Worm (Caenorhabditis elegans) whole organism, late embryonic: ENCODE measurements around the gene npl-4.1.

Experiments
- C38D4.7 ChIP-seq: fragments of 200-800 bp; sonication (Bioruptor generic); optimal IDR thresholded peaks from 2 replicates; lab custom pipeline; 2018; ENCODE audit warnings: mild to moderate bottlenecking, missing genetic modification characterization, moderate library complexity, missing compliant biosample characterization
- K02D7.2 ChIP-seq: sonication (generic microtip); optimal IDR thresholded peaks from 2 replicates; lab custom pipeline; 2017; ENCODE audit warnings: mild to moderate bottlenecking, missing genetic modification characterization, missing compliant biosample characterization
- ama-1 ChIP-seq: fragments of 150-350 bp; optimal IDR thresholded peaks from 2 replicates; lab custom pipeline; 2014
- ceh-18 ChIP-seq: sonication (generic microtip); optimal IDR thresholded peaks from 2 replicates; lab custom pipeline; 2016; ENCODE audit warnings: missing genetic modification characterization, missing compliant biosample characterization
- ceh-19 ChIP-seq: fragments of 200-800 bp; sonication (Bioruptor generic); optimal IDR thresholded peaks from 2 replicates; lab custom pipeline; 2018; ENCODE audit warnings: mild to moderate bottlenecking, missing genetic modification characterization, missing compliant biosample characterization
- ceh-22 ChIP-seq: sonication (generic microtip); optimal IDR thresholded peaks from 2 replicates; lab custom pipeline; 2017; ENCODE audit warnings: missing biosample characterization, missing genetic modification characterization
- ceh-31 ChIP-seq: sonication (generic microtip); optimal IDR thresholded peaks from 2 replicates; lab custom pipeline; 2016; ENCODE audit warnings: missing genetic modification characterization, missing compliant biosample characterization
- ceh-48 ChIP-seq: sonication (generic microtip); optimal IDR thresholded peaks from 2 replicates; lab custom pipeline; 2016; ENCODE audit warnings: missing genetic modification characterization, inconsistent platforms, missing compliant biosample characterization
- ceh-9 ChIP-seq: sonication (generic microtip); optimal IDR thresholded peaks from 2 replicates; lab custom pipeline; 2016; ENCODE audit warnings: mild to moderate bottlenecking, missing genetic modification characterization, inconsistent platforms, missing compliant biosample characterization
- che-1 ChIP-seq: sonication (generic microtip); optimal IDR thresholded peaks from 2 replicates; lab custom pipeline; 2016; ENCODE audit warnings: mild to moderate bottlenecking, missing genetic modification characterization, missing compliant biosample characterization
- dmd-4 ChIP-seq: sonication (generic microtip); optimal IDR thresholded peaks from 2 replicates; lab custom pipeline; 2016; ENCODE audit warnings: borderline replicate concordance, missing genetic modification characterization, missing compliant biosample characterization
- elt-2 ChIP-seq: sonication (generic microtip); optimal IDR thresholded peaks from 2 replicates; lab custom pipeline; 2016; ENCODE audit warnings: missing genetic modification reagents, missing genetic modification characterization, missing compliant biosample characterization
- ets-4 ChIP-seq: sonication (generic microtip); optimal IDR thresholded peaks from 2 replicates; lab custom pipeline; 2016; ENCODE audit warnings: missing genetic modification characterization, missing compliant biosample characterization
- gmeb-2 ChIP-seq: sonication (generic microtip); optimal IDR thresholded peaks from 2 replicates; lab custom pipeline; 2016; ENCODE audit warnings: missing genetic modification characterization, inconsistent platforms, missing compliant biosample characterization
- hlh-30 ChIP-seq: sonication (generic microtip); optimal IDR thresholded peaks from 2 replicates; lab custom pipeline; 2017; ENCODE audit warnings: antibody characterized with exemption, missing genetic modification characterization, missing compliant biosample characterization; ENCODE audit not compliant: insufficient read depth
- lin-11 ChIP-seq: fragments of 200-800 bp; sonication (Bioruptor generic); optimal IDR thresholded peaks from 2 replicates; lab custom pipeline; 2018; ENCODE audit warnings: mild to moderate bottlenecking, missing genetic modification characterization, missing compliant biosample characterization
- madf-2 ChIP-seq: sonication (generic microtip); optimal IDR thresholded peaks from 2 replicates; lab custom pipeline; 2017; ENCODE audit warnings: missing genetic modification characterization, missing compliant biosample characterization
- mec-3 ChIP-seq: sonication (generic microtip); optimal IDR thresholded peaks from 2 replicates; lab custom pipeline; 2016; ENCODE audit warnings: borderline replicate concordance, missing genetic modification characterization, missing compliant biosample characterization
- nhr-11 ChIP-seq: fragments of 150-350 bp; optimal IDR thresholded peaks from 2 replicates; lab custom pipeline; 2014; ENCODE audit warnings: missing biosample characterization, missing genetic modification characterization
- nhr-232 ChIP-seq: sonication (generic microtip); optimal IDR thresholded peaks from 2 replicates; lab custom pipeline; 2016; ENCODE audit warnings: missing genetic modification characterization, missing compliant biosample characterization
- npax-4 ChIP-seq: sonication (generic microtip); optimal IDR thresholded peaks from 2 replicates; lab custom pipeline; 2016; ENCODE audit warnings: missing genetic modification characterization, missing compliant biosample characterization
- odd-2 ChIP-seq: sonication (generic microtip); optimal IDR thresholded peaks from 2 replicates; lab custom pipeline; 2017; ENCODE audit warnings: antibody characterized with exemption, mild to moderate bottlenecking, missing genetic modification characterization, missing compliant biosample characterization
- pag-3 ChIP-seq: sonication (generic microtip); optimal IDR thresholded peaks from 2 replicates; lab custom pipeline; 2016; ENCODE audit warnings: missing compliant biosample characterization, missing genetic modification characterization, borderline replicate concordance
- pat-9 ChIP-seq: fragments of 200-800 bp; sonication (Bioruptor generic); optimal IDR thresholded peaks from 2 replicates; lab custom pipeline; 2018; ENCODE audit warnings: mild to moderate bottlenecking, missing genetic modification characterization, moderate library complexity, missing compliant biosample characterization
- pax-1 ChIP-seq: fragments of 150-350 bp; optimal IDR thresholded peaks from 2 replicates; lab custom pipeline; 2014; ENCODE audit warnings: missing biosample characterization, missing genetic modification characterization
- pha-4 ChIP-seq: fragments of 150-350 bp; optimal IDR thresholded peaks from 2 replicates; lab custom pipeline; 2018; ENCODE audit warnings: missing biosample characterization, missing genetic modification reagents, missing genetic modification characterization
- pqm-1 ChIP-seq: sonication (generic microtip); optimal IDR thresholded peaks from 2 replicates; lab custom pipeline; 2016; ENCODE audit warnings: missing genetic modification characterization, missing compliant biosample characterization
- sox-2 ChIP-seq: fragments of 200-800 bp; sonication (Bioruptor generic); IDR thresholded peaks from 2 replicates; pipeline ENCODE4 v1.3.6; 2022; ENCODE audit warnings: missing genetic modification reagents, missing genetic modification characterization, missing compliant biosample characterization
- tbx-7 ChIP-seq: sonication (generic microtip); optimal IDR thresholded peaks from 2 replicates; lab custom pipeline; 2016; ENCODE audit warnings: missing genotype, missing genetic modification characterization, missing compliant biosample characterization
- unc-86 ChIP-seq: sonication (generic microtip); optimal IDR thresholded peaks from 2 replicates; lab custom pipeline; 2016; ENCODE audit warnings: missing genetic modification characterization, missing compliant biosample characterization
- zip-5 ChIP-seq: sonication (generic microtip); optimal IDR thresholded peaks from 2 replicates; lab custom pipeline; 2016; ENCODE audit warnings: missing genetic modification characterization, missing compliant biosample characterization

The npl-4.1 gene

DNA sequence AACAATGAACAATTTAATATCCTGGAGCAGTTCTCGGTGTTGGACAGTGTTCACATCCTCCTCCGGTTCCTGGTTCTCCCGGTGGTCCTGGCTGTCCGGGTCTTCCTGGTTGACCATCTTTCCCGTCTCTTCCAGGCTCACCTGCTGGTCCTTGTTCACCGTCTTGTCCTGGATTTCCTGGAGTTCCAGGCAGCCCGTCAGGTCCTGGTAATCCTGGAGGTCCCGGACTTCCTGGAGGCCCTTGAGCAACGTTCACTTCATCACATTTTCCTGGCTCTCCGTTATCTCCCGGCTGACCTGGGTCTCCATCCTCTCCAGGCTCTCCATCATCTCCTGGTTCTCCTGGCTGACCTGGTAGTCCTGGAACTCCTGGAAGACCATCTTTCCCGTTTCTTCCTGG is 20.3 kb downstream of the npl-4.1 start:
- TF ChIP-seq lin-11 (tag; lab: Kevin White, UChicago) (no peak), ceh-18 (tag; lab: Kevin White, UChicago) (no peak), ceh-9 (tag; lab: Kevin White, UChicago) (no peak), tbx-7 (tag; lab: Kevin White, UChicago) (no peak)

DNA sequence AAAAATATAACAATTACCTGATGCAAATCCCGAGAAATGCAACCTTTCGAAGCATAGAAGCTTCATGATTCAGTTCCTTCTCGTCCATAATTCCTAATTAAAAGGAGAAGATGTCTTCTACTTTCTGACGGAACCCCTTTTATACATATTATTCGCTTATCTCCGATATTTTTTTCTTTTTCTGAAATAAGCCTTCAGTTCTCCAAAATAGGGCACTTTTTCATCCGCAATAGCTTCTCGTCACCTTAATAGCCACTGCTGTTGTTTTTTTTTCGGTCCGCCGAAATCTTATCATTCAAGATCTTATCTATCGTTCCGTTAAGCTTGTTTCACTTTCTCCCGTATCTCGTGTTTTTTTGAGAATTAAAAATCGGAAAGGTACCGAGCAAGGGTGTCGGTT is 21.2 kb downstream of the npl-4.1 start, which contains the start of gene bli-2:
Gene bli-2 (minus strand): TSS at position 101 of the 400 bp plus-strand sequence.
- TF ChIP-seq npax-4 (tag; lab: Kevin White, UChicago) (no peak), pat-9 (tag; lab: Kevin White, UChicago) (no peak), nhr-232 (tag; lab: Kevin White, UChicago) (no peak), C38D4.7 (GFP tag; lab: Kevin White, UChicago) (no peak), ets-4 (no peak), zip-5 (tag; lab: Kevin White, UChicago) (no peak), gmeb-2 (tag; lab: Kevin White, UChicago) (no peak), mec-3 (no peak), pax-1 (tag; lab: Kevin White, UChicago) (no peak)

DNA sequence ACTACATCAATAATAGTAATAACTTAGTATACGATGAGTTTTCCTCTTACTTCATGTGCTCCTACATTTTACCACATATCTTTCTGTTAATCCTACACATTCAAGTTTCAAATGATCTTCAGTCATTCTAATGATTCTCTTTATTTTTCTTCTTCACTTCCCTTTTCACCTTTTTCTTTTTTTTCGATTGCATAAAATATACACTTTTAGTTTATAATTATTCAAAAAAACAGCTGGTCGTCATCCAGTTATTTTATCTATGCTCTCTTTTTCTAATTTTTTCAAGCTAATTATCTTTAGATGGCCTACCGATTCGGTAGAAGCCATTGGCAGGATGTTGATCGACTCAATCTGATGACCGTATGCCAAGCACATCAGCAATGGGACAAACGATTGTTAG is 23.1 kb downstream of the npl-4.1 start, which contains the start of gene F59E12.1:
Gene F59E12.1 (plus strand): TSS at position 301 of the 400 bp plus-strand sequence.
- no peak for TF ChIP-seq gmeb-2 (tag; lab: Kevin White, UChicago)
- TF ChIP-seq ceh-22: no peak
- no peak for TF ChIP-seq ceh-9 (tag; lab: Kevin White, UChicago)

DNA sequence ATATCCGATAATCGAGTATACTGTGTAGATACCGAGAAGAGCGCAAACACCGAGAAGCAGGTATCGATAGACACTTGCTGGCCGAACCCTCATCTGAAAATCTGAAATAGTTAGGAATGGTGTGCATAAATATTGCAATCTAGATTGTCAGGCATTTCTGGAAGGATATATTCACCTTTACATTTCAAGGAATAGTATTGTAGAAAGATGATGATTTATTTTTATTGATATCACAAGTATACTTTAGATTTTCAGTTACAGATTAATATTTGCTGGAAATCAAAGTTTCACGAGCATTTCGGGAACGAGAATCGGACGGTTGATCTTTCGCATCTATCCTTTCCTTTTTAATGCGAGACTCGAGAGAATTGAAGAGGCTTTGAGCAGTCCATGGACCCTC is 28.5 kb downstream of the npl-4.1 start, which contains the start of gene fut-3:
Gene fut-3 (minus strand): TSS at position 101 of the 400 bp plus-strand sequence.
- TF ChIP-seq odd-2 (tag; lab: Kevin White, UChicago): no peak
- TF ChIP-seq ceh-9 (tag; lab: Kevin White, UChicago): no peak
- no peak for TF ChIP-seq nhr-11 (tag; lab: Kevin White, UChicago)
- TF ChIP-seq gmeb-2 (tag; lab: Kevin White, UChicago): no peak
- no peak for TF ChIP-seq K02D7.2
- TF ChIP-seq unc-86 (tag; lab: Kevin White, UChicago): no peak
- TF ChIP-seq ama-1 (lab: Kevin White, UChicago): no peak
- no peak for TF ChIP-seq dmd-4 (tag; lab: Kevin White, UChicago)
- no peak for TF ChIP-seq ceh-18 (tag; lab: Kevin White, UChicago)
- no peak for TF ChIP-seq ceh-19 (GFP tag; lab: Kevin White, UChicago)
- TF ChIP-seq C38D4.7 (GFP tag; lab: Kevin White, UChicago): no peak
- no peak for TF ChIP-seq pag-3 (tag; lab: Kevin White, UChicago)
- TF ChIP-seq elt-2 (tag; lab: Kevin White, UChicago): no peak
- TF ChIP-seq, all 69 proteins: peak for 0

DNA sequence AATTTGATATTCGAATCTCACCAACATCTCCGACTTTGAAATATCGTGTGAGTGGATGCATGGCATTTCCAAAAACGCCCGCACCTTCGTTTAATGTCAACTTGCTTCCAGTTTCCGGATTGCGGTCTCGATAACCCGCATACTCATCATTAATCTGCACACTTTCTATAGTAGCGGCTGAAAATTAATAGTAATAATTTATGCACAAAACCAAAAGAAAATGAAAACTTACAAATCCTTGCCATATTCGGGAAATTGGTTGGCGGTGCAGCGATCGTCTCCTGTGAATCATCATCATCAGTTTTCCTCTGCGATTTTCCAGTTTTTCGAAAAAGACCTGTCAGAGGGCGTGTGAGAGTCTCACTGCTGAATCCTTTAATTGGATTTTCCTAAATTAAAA is 29.0 kb downstream of the npl-4.1 start:
- TF ChIP-seq hlh-30 (tag; lab: Kevin White, UChicago) (no peak), pat-9 (tag; lab: Kevin White, UChicago) (no peak), ceh-31 (tag; lab: Kevin White, UChicago) (no peak), ceh-22 (no peak), ceh-48 (tag; lab: Kevin White, UChicago) (no peak), madf-2 (tag; lab: Kevin White, UChicago) (no peak), pha-4 (tag; lab: Kevin White, UChicago) (no peak), sox-2 (GFP tag; lab: Robert Waterston, UW) (no peak), pqm-1 (no peak), che-1 (tag; lab: Kevin White, UChicago) (no peak), dmd-4 (tag; lab: Kevin White, UChicago) (no peak), pag-3 (tag; lab: Kevin White, UChicago) (no peak)
